In the genomic region with DNA sequence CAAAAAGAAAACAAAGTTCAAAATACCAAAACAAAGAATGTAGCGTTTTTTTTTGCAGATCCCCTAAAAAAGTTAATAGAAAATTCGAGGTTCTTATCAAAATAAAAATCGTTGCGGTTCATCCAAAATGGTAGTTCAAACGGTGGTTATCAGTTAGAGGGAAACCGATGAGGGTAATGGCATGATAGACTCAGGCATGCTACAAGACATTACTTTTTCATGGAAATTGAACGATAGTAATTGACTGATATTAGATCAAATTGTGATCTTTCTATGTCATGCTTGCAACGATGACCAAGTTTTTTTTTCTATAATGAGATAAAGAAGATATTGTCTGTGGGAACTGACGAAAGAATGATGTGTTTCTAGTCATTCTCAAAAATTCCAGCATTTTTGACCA, we compare ENCODE assay signal across 5 worm cellular contexts.
TF ChIP-seq lines count a peak whose summit lies in the region.

No protein-coding gene starts in this region.

TF ChIP-seq in whole organism, L1 larva, 84 proteins besides CTCF, POLR2A, EP300 and RAD21 (continues in another document):
- TF ChIP-seq hlh-17 (GFP tag; optimal IDR thresholded peaks at IDR 0.05; lab: Kevin White, UChicago; ENCODE audit: borderline replicate concordance) (no peak), ztf-4 (tag; optimal IDR thresholded peaks at IDR 0.05; lab: Kevin White, UChicago) (no peak), elt-2 (tag; optimal IDR thresholded peaks at IDR 0.05; lab: Kevin White, UChicago) (peak; percentile 67), lsy-2 (tag; optimal IDR thresholded peaks at IDR 0.05; lab: Kevin White, UChicago) (peak in 1 of 2 experiments; percentile 2), lin-39 (tag; optimal IDR thresholded peaks at IDR 0.05; lab: Kevin White, UChicago) (no peak), nhr-84 (tag; optimal IDR thresholded peaks at IDR 0.05; lab: Kevin White, UChicago) (no peak), ztf-11 (tag; optimal IDR thresholded peaks at IDR 0.05; lab: Kevin White, UChicago) (no peak), nhr-19 (GFP tag; conservative IDR thresholded peaks at IDR 0.05; lab: Robert Waterston, UW) (peak; percentile 3; the same call in 1 of the 2 replicates), pqm-1 (tag; optimal IDR thresholded peaks at IDR 0.05; lab: Kevin White, UChicago) (peak; percentile 55), lin-14 (GFP tag; optimal IDR thresholded peaks at IDR 0.05; lab: Kevin White, UChicago) (peak; percentile 47), fos-1 (tag; optimal IDR thresholded peaks at IDR 0.05; lab: Kevin White, UChicago) (no peak), nhr-71 (tag; optimal IDR thresholded peaks at IDR 0.05; lab: Kevin White, UChicago) (peak; percentile 38), unc-62 (GFP tag; optimal IDR thresholded peaks at IDR 0.05; lab: Kevin White, UChicago) (no peak), ceh-82 (tag; optimal IDR thresholded peaks at IDR 0.05; lab: Kevin White, UChicago) (no peak), efl-1 (optimal IDR thresholded peaks at IDR 0.05; lab: Kevin White, UChicago) (no peak), efl-1 (GFP tag; optimal IDR thresholded peaks at IDR 0.05 in 1 of 2; lab: Kevin White, UChicago) (no peak), elt-3 (tag; optimal IDR thresholded peaks at IDR 0.05; lab: Kevin White, UChicago) (peak in 5 of 6 experiments; percentile 14 to 93 (median 86))

TF ChIP-seq in whole organism, L2 larva, 48 proteins besides CTCF, POLR2A, EP300 and RAD21:
- TF ChIP-seq ama-1 (optimal IDR thresholded peaks at IDR 0.05; lab: Kevin White, UChicago), result no peak
- TF ChIP-seq sma-9 (GFP tag; optimal IDR thresholded peaks at IDR 0.05; lab: Kevin White, UChicago), result peak; percentile 73
- TF ChIP-seq sma-9 (tag; optimal IDR thresholded peaks at IDR 0.05; lab: Kevin White, UChicago), result no peak
- TF ChIP-seq nhr-11 (tag; optimal IDR thresholded peaks at IDR 0.05; lab: Kevin White, UChicago), result no peak
- no peak for TF ChIP-seq peb-1 (tag; optimal IDR thresholded peaks at IDR 0.05; lab: Kevin White, UChicago)
- no peak for TF ChIP-seq mab-5 (tag; optimal IDR thresholded peaks at IDR 0.05; lab: Kevin White, UChicago)
- TF ChIP-seq ztf-11 (tag; optimal IDR thresholded peaks at IDR 0.05; lab: Kevin White, UChicago), result no peak
- TF ChIP-seq fos-1 (tag; optimal IDR thresholded peaks at IDR 0.05; lab: Kevin White, UChicago), result peak; percentile 82
TF ChIP-seq in whole organism, L2 larva: peak in this region for 2.

TF ChIP-seq in whole organism, L3 larva, 47 proteins besides CTCF, POLR2A, EP300 and RAD21:
- TF ChIP-seq tbx-2 (tag; optimal IDR thresholded peaks at IDR 0.05; lab: Kevin White, UChicago) (no peak), nhr-25 (tag; optimal IDR thresholded peaks at IDR 0.05; lab: Kevin White, UChicago) (no peak), nhr-23 (tag; optimal IDR thresholded peaks at IDR 0.05; lab: Kevin White, UChicago) (no peak), ceh-28 (tag; optimal IDR thresholded peaks at IDR 0.05; lab: Kevin White, UChicago) (no peak), fkh-10 (GFP tag; optimal IDR thresholded peaks at IDR 0.05; lab: Kevin White, UChicago) (no peak), nhr-11 (tag; optimal IDR thresholded peaks at IDR 0.05; lab: Kevin White, UChicago) (no peak), nhr-237 (tag; optimal IDR thresholded peaks at IDR 0.05; lab: Kevin White, UChicago) (no peak), elt-2 (tag; optimal IDR thresholded peaks at IDR 0.05; lab: Kevin White, UChicago) (peak; percentile 83), elt-3 (tag; optimal IDR thresholded peaks at IDR 0.05; lab: Kevin White, UChicago) (peak in 1 of 3 experiments; percentile 19), eor-1 (tag; optimal IDR thresholded peaks at IDR 0.05; lab: Kevin White, UChicago) (no peak), nhr-12 (tag; optimal IDR thresholded peaks at IDR 0.05; lab: Kevin White, UChicago) (no peak), pqm-1 (tag; optimal IDR thresholded peaks at IDR 0.05; lab: Kevin White, UChicago) (peak; percentile 93), unc-62 (GFP tag; optimal IDR thresholded peaks at IDR 0.05; lab: Kevin White, UChicago) (no peak), skn-1 (tag; optimal IDR thresholded peaks at IDR 0.05; lab: Kevin White, UChicago) (no peak), nfya-1 (tag; optimal IDR thresholded peaks at IDR 0.05; lab: Kevin White, UChicago; ENCODE audit: insufficient read depth) (peak; percentile 0), hmg-11 (tag; optimal IDR thresholded peaks at IDR 0.05; lab: Kevin White, UChicago) (no peak), fos-1 (tag; optimal IDR thresholded peaks at IDR 0.05; lab: Kevin White, UChicago) (peak; percentile 40), snpc-4 (tag; optimal IDR thresholded peaks at IDR 0.05; lab: Kevin White, UChicago) (no peak), nhr-43 (tag; optimal IDR thresholded peaks at IDR 0.05; lab: Kevin White, UChicago; ENCODE audit: poor library complexity, severe bottlenecking) (peak; percentile 10), unc-39 (tag; optimal IDR thresholded peaks at IDR 0.05; lab: Kevin White, UChicago) (no peak), ama-1 (optimal IDR thresholded peaks at IDR 0.05; lab: Kevin White, UChicago) (no peak), elt-1 (tag; optimal IDR thresholded peaks at IDR 0.05; lab: Kevin White, UChicago) (no peak)

TF ChIP-seq in whole organism, L4 larva, 104 proteins besides CTCF, POLR2A, EP300 and RAD21:
- TF ChIP-seq php-3 (GFP tag; IDR thresholded peaks at IDR 0.05; lab: Robert Waterston, UW) (peak; percentile 81), daf-16 (GFP tag; optimal IDR thresholded peaks at IDR 0.05; lab: Kevin White, UChicago) (no peak), daf-16 (tag; optimal IDR thresholded peaks at IDR 0.05; lab: Kevin White, UChicago) (peak; percentile 76), F49E8.2 (tag; optimal IDR thresholded peaks at IDR 0.05; lab: Kevin White, UChicago; ENCODE audit: borderline replicate concordance) (no peak), nhr-102 (tag; optimal IDR thresholded peaks at IDR 0.05; lab: Kevin White, UChicago) (peak; percentile 44), nhr-237 (tag; optimal IDR thresholded peaks at IDR 0.05; lab: Kevin White, UChicago) (no peak), aha-1 (tag; lab: Kevin White, UChicago) (peak; percentile 40), nhr-77 (tag; optimal IDR thresholded peaks at IDR 0.05; lab: Kevin White, UChicago) (peak; percentile 32), ceh-20 (GFP tag; IDR thresholded peaks at IDR 0.05; lab: Robert Waterston, UW) (0 out of 2 replicates have a peak, but pooled peaks have one; percentile 16), nhr-48 (tag; optimal IDR thresholded peaks at IDR 0.05; lab: Kevin White, UChicago) (peak; percentile 50), dve-1 (tag; optimal IDR thresholded peaks at IDR 0.05; lab: Kevin White, UChicago; ENCODE audit: insufficient read depth) (peak; percentile 75), pqm-1 (tag; optimal IDR thresholded peaks at IDR 0.05; lab: Kevin White, UChicago) (peak; percentile 91), mep-1 (tag; optimal IDR thresholded peaks at IDR 0.05; lab: Kevin White, UChicago) (peak; percentile 7), dmd-8 (GFP tag; IDR thresholded peaks at IDR 0.05; lab: Robert Waterston, UW) (no peak), nhr-28 (tag; optimal IDR thresholded peaks at IDR 0.05; lab: Kevin White, UChicago) (peak; percentile 95), tra-1 (GFP tag; IDR thresholded peaks at IDR 0.05; lab: Robert Waterston, UW) (peak; percentile 90), nhr-6 (tag; optimal IDR thresholded peaks at IDR 0.05; lab: Kevin White, UChicago) (no peak), dmd-6 (GFP tag; IDR thresholded peaks at IDR 0.05; lab: Robert Waterston, UW) (peak; percentile 87), hlh-11 (tag; optimal IDR thresholded peaks at IDR 0.05; lab: Kevin White, UChicago) (peak; percentile 78), mdl-1 (tag; optimal IDR thresholded peaks at IDR 0.05; lab: Kevin White, UChicago) (peak in 1 of 2 experiments; percentile 62), hlh-30 (tag; optimal IDR thresholded peaks at IDR 0.05; lab: Kevin White, UChicago; ENCODE audit: insufficient read depth) (peak; percentile 15), hif-1 (tag; optimal IDR thresholded peaks at IDR 0.05; lab: Kevin White, UChicago) (peak in 1 of 2 experiments; percentile 81)

TF ChIP-seq in whole organism, young adult, 124 proteins besides CTCF, POLR2A, EP300 and RAD21:
- TF ChIP-seq ztf-26 (tag; optimal IDR thresholded peaks at IDR 0.05; lab: Kevin White, UChicago), result peak; percentile 4
- TF ChIP-seq nhr-80 (tag; optimal IDR thresholded peaks at IDR 0.05; lab: Kevin White, UChicago), result peak; percentile 81
- peak; percentile 7 for TF ChIP-seq lin-40 (tag; optimal IDR thresholded peaks at IDR 0.05; lab: Kevin White, UChicago)
- no peak for TF ChIP-seq rcor-1 (GFP tag; IDR thresholded peaks at IDR 0.05; lab: Robert Waterston, UW)
